Fruit fly (Drosophila melanogaster): ENCODE results near the gene sNPF-R.

dm6 chr3L:20103777-20104542, 15.2 kb upstream of the sNPF-R start, which contains the start of gene CG14186:
- no peak for TF ChIP-seq Dfd (GFP tag; optimal IDR thresholded peaks at IDR 0.05)
- TF ChIP-seq fru (GFP tag; optimal IDR thresholded peaks at IDR 0.05): no peak
- TF ChIP-seq CG32264 (GFP tag; optimal IDR thresholded peaks at IDR 0.05): no peak
- no peak for TF ChIP-seq sage (GFP tag; optimal IDR thresholded peaks at IDR 0.05)
- no peak for TF ChIP-seq pan (optimal IDR thresholded peaks at IDR 0.05)
- TF ChIP-seq Abd-B (GFP tag; optimal IDR thresholded peaks at IDR 0.05): no peak
- TF ChIP-seq N (GFP tag; optimal IDR thresholded peaks at IDR 0.05): no peak
- TF ChIP-seq usp (GFP tag; optimal IDR thresholded peaks at IDR 0.05): no peak
- TF ChIP-seq Mio (GFP tag; optimal IDR thresholded peaks at IDR 0.05): no peak
- TF ChIP-seq br (GFP tag; optimal IDR thresholded peaks at IDR 0.05): no peak
